Fruit fly (Drosophila melanogaster) whole organism, larva: ENCODE measurements around the gene sphinx2.
A peak's percentile ranks its signal among the peaks of the same experiment; 100 is the strongest.

ENCODE experiments used
- noc ChIP-seq: fragments of 200-800 bp; sonication (Bioruptor generic); optimal IDR thresholded peaks from 3 replicates; lab custom pipeline; 2019; ENCODE audit warnings: missing biosample characterization, mild to moderate bottlenecking, missing genetic modification characterization, moderate library complexity

sphinx2 gene

DNA sequence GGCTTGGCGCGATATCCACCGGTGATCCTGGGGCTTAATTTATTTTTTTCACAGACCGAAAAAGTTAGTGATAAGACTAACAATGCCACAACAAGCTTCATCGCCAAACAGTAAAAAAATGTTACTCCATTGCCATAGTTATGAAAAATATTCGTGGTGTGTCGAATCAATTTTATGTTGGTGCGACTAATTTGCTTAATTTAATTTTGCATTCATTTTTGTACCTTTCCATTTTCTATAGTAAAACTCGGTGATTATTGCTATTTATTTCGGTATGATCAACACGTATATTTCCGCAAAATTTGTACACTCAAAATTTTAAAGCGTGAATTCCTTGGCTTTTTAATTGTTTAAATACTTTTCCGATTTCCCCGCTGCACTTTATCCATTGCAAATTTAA, at the start of gene sphinx2:
TSS of gene sphinx2 (minus strand) at position 101 of the 400 bp plus-strand sequence.
- TF ChIP-seq noc: no peak

DNA sequence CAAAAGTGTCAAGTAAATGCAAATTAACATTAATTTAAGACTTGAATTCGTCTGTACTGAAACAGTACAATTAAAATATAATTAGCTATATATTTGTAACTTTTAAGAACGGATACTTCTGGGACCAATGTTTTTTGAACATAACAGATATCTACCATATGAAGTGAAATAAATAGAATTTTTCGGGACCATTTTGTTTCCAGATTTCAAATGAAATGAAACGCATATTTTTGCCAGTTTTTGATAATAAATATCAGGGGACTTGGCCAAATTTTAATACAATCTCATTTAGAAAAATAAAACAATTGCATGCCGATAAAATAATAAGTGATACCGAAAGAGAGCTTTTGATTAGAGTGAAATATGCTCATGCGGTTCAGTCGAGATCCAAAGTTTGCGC, 45.1 kb upstream of the sphinx2 start, which contains the start of gene mthl6:
TSS of gene mthl6 (plus strand) at position 301 of the 400 bp plus-strand sequence.
- no peak for TF ChIP-seq noc

DNA sequence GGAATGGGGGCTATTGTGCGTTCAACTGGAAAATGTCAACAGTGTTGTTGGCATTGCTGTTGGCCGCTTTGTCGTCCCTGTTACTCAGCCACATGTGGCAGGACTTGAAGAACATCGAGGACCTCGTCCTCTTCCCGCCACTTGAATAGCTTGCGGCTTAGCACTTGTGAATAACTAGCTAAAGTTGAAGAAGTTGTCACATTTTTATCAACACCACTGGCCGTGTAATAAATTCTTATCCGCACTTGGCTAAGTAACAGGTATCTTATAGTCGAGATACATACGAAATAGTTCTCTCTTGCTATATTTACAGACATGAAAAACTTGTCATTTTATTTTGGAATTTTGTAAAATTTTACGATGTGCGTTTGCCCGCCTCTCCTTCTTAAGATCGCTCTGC, 34.7 kb upstream of the sphinx2 start, which contains the start of gene CG43292:
TSS of gene CG43292 (plus strand) at position 301 of the 400 bp plus-strand sequence.
- no peak for TF ChIP-seq noc

DNA sequence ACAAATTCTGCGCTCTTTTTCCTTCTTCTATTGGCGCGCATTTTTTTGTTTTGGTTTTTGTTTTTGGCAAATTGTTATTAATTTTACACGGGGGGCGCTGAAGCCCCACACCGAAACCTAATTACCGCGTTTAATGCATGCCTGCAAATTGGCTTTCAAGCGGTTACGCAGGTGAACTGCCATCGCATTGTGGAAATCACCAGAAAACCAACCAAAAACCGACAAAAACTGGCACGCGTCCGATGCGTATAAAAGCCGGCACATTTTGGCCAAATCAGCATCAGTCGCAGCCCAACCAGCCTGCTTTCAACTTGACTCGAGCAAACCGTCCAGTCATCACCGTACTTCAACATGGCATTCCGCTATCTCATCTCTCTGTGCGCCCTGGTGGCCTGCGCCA, 30.7 kb upstream of the sphinx2 start, which contains the start of gene CG8541:
TSS of gene CG8541 (plus strand) at position 301 of the 400 bp plus-strand sequence.
- TF ChIP-seq noc: no peak

DNA sequence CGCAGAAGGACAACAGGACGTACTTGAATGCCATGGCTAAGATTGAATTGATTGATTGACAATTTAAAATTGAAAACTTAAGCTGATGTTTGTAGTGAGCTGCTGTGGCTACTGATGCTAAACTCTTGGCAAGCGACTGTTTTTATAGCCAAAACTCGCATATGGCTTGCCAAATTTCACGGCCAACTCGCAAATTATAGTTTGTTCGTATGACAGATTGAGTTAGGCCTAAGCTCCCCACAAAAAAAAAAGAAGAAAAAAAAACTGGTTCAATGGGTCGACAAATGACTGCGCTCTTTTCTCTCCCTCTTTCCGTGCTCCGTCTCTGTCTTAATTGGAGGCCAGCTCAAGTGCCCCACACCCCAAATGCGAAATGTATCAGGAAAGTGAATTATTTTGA, 29.7 kb upstream of the sphinx2 start, which contains the start of gene CG8543:
TSS of gene CG8543 (minus strand) at position 101 of the 400 bp plus-strand sequence.
- TF ChIP-seq noc: no peak

DNA sequence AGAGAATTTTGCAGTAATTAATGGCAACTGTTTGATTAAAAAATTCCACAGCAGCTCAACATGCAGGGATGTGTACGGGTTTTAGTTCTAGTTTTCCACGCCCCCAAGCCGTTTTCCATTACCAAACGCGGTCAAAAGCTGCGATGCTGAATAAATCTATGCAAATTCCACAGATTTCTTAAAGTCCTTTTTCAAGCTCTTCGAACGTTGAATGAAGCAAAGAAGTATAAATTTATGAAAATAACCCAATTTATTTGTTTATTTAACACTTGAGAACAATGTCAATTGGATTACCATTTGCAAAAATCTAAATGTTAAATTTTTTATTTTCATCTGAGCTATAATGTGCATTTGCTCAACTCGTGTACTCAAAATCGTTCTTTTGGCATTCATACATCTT, 24.7 kb upstream of the sphinx2 start, which contains the start of the genes CG42660, CG42661 and Tsp66A:
TSS of gene CG42660 (plus strand) at position 301 of the 400 bp plus-strand sequence.
TSS of gene CG42661 (plus strand) at position 301 of the 400 bp plus-strand sequence.
TSS of gene Tsp66A (plus strand) at position 301 of the 400 bp plus-strand sequence.
- TF ChIP-seq noc: no peak

DNA sequence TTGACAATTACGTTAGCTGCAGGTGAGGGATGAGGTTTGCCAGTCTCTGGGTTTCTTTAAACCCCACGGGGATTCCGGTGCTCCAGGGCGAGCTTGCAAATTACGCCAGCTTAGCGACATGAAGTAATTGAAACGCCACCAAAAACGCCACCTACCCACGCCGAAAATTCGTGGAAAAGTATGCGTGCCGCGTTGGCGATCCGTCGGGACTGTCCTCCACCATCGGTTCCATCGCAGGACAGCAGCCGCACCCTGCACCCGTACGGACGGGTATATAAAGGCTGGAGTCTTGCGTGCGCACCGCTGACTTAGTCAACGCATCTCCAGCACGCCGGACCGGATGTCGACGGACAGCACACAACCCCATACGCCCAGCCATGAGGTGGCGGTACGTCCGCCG, 15.3 kb upstream of the sphinx2 start, which contains the start of gene ppk26:
TSS of gene ppk26 (plus strand) at position 301 of the 400 bp plus-strand sequence.
- no peak for TF ChIP-seq noc

DNA sequence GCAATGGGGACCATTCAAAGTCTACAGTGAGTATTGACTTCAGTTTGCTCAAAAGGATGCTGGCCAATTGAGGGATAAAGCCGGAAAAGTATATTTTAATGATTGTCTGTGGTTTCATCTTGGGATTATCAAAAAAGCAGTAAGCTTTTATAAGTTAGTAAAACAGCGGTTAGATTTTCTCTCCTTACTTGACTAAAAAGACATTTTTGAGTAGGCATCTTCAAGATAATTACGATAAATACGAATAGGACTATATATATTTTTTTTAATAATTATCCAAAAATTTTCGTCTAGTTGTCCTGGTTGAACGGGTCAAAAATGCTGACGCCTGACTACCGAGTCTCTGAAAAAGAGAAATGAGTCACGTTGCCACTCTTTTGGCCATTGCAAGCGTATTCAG, 10.0 kb upstream of the sphinx2 start, which contains the start of gene CG33278:
TSS of gene CG33278 (plus strand) at position 301 of the 400 bp plus-strand sequence.
- no peak for TF ChIP-seq noc

DNA sequence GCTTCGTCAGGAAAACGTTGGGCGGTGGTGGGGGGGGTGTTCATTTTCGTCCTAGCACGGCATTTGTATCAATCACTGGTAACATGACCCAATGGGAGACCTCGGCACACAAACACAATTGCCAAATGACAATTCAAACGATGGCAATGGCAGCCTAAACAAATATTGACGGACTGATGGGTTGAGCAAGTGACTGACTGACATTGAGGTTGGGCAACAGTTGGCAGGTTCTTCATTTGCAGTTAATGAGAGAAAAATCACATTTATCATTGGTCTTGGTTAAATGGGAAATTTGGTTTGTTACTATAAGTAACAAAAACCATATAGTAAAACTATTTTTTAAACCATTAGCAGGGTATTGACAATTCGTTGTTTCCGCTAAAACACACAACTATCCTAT, 8.6 kb upstream of the sphinx2 start:
- no peak for TF ChIP-seq noc

DNA sequence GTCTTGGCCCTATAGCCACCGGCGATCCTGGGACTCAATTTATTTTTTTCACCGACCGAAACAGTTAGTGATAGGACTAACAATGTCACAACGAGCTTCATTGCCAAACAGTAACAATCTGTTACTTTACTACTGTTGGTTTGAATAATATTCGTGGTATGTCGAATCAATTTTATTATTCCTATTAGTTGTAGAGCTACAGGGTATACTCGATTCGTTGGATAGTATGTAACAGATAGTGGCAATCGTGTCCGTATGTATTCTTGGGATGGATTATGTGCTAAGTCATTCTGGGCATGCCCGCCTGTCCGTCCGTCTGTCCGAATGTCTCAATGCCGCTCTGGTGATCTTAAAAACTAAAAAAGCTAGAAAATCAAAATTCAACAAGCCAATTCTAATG, 1.2 kb downstream of the sphinx2 start, which contains the start of gene sphinx1:
TSS of gene sphinx1 (minus strand) at position 101 of the 400 bp plus-strand sequence.
- TF ChIP-seq noc: no peak

DNA sequence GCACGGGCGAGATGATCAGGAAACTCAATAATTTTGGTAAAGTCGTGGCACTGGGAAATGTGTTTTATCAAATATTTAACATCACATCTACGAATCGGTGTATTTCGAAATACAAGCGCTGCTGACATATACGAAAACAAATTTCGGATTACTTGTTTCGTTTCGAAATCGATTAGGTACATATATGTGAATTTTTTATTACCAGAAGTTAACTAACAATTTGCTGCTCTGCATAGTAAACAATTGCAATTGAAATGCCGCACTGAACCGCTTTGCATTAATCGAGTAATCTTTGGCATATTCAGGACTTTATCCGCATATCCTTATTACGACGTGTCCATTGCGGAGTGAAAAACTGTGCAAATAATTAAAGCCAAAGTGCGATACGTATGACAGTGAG, 3.2 kb downstream of the sphinx2 start, which contains the start of gene CG14835:
TSS of gene CG14835 (minus strand) at position 101 of the 400 bp plus-strand sequence.
- TF ChIP-seq noc: no peak

DNA sequence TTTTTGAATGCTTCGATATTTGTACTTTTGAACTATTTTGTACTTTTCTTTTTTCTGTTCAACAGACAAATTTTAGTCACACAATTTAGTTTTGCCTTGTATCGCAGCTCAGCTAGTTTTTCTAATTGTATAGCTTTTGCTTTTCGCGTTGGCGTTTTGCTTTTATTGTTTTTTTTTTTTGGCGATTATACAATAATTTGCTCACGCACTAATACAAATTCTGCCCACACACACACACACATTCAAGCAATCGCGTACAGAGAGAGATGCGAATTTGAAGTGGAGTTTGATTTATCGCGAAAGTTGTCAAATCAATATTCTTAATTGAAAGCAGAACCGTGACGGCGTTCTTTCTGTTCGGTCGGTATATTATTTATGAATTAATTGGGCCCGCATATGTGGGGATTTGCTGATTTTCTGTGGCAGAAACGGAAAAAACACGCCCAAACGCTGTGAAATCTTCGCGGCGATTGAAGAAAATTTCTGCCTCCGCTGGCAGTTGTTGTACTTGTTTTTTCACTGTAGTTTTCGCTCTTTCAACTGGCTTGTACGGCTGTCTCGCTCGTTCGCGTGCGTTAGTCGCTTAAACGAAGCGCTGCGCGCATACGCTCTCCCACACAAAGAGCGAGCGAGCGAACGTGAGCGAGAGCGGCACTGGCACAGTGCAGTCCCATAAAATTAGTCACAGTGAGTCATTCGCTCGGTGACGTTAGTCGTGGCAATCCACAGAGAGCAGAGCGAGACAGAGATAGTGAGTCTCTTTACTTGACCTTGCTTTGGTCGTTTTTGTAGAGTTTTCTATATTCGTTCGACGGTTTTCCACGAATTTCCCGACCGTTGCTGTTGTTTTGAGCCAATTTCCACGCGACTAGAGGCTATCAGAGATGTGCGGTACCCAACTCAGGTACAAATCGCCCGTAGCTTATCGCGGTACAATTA, 5.5 kb downstream of the sphinx2 start, which contains the start of gene Rac2:
TSS of gene Rac2 (minus strand) at position 476 of the 939 bp plus-strand sequence.
- TF ChIP-seq noc: peak; percentile 60

DNA sequence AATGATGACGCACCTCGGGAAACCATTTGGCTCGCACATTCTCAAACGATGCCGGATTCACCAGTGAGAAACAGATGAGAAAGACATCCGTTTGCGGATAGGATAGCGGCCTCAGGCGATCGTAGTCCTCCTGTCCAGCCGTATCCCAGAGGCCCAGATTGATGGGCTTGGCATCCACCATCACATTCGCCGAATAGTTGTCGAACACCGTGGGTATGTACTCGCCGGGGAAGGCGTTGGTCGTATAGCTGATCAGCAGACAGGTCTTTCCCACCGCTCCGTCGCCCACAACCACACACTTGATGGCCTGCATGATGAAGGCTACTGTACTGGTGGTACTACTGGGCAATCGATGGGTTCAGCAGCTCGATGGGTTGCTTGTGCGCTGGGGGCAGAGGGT, 6.3 kb downstream of the sphinx2 start:
- TF ChIP-seq noc: no peak

DNA sequence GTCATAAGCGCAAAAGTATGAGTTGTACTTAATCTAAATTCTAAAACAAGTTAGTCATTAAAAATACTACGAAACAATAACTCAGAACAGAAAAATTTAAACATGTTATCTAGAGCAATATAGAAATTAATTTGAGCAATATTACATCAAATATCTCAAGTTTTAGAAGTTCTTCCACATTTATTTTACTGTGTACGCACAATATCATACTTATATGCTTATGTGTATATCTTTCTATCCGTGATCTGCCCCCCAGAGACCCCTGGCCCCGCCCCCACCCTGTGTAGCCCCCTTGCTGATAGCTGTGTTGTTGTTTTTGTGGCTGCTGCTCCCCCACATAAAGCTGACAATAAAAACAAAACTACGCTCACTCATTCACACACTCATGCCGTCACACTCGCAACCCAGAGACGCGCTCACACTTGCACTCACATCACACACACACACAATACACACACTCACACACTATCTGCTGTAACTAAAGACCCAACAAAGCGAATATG, 7.2 kb downstream of the sphinx2 start:
- TF ChIP-seq noc: no peak

DNA sequence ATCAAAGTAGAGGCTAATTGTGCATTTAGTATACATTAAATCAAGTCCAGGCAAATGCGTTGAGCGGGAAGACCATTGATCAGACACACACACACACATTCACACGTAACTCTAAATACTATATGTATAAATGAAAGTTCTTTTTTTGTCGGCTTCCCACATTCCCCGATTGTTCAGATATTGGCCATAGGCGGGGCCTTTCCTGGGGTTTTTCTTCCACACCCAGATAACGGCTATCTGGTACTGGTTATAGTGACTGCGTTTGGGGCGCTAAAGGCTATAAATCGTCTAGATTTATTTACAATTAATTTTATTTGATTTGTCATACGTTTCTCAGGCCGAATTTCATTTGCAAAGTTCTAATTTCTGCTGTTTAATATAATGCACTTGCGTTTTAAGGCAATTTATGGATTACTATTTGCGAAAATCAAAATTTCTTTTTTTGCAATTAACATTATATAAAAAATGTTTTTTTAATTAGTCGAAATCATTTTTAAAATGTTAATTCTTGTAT, 7.7 kb downstream of the sphinx2 start:
- TF ChIP-seq noc: no peak

DNA sequence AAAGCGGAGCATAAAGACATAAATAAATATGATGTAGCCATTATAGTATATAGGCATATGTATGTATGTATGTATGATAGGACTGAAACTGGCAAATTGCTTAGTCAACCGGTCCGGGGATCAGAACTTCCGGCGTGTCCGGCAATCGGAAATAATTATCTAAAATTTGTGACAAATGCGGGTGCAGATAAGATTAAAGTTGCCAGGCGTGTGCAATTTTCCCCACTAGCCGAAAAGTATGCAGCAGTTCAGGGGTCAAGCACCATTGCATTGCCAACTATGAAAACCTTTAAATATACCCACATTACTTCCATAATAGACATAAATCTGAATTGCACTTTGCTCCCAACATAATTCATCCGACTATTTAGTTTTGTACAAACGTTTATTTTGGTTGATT, 8.3 kb downstream of the sphinx2 start:
- TF ChIP-seq noc: no peak

DNA sequence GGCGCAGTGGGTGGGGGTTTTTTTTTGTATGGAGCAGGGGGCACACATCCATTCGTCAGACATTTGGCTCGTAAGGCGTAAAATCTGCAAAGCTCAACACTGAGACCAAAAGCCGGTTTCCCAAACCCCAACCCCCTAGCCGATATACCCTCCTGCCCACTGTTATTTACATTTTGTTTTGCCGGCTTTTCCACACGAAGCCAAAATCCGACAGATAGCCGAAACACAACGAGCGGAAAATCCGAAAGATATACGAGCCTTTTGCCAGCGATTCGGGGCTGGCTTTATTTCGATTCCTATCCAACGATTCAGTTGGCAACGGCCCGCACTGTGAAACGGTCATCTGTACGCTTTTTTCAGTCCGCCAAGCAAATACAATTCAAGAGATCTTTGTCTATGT, 17.0 kb downstream of the sphinx2 start, which contains the start of gene CG42458:
TSS of gene CG42458 (plus strand) at position 311 of the 400 bp plus-strand sequence.
- TF ChIP-seq noc: no peak
